Fruit fly (Drosophila melanogaster): Measurements from ENCODE around the gene Raf.

The Raf gene

DNA sequence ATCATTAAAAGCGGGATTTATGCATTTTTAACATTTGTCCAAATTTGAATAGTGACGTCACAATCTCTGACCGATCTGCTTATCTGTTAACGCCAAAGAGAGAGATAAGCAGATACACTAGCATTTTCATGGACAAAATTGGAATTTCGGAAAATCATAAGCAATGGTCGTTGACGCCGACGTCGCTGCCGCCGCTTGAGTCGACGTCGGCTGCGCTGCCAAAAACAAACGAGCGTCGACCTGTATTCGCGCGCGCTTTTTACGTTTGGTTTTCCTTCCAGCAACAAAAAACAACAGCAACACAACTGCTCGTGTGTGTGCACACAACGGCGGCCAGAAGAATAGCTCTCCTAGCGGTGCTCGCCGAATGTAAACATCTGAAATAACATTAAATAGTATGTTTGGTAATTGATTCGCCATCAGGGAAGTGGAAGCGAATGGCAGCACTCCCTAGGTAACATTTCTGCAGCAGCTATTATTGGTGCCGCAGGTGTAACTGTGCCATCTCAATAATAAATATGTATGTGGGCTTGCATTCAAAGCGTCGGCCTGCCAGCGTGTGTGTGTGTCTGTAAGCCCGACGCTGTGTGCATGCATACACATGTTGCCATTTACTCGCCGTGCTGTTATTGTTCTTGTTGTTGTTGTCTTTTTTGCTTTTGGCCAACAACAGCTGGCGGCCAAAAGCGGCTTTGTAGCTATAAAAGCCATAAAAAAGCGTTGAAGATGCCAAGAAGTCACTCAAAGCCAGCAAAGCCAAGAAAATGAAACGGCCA is 5.2 kb downstream of the Raf start (continued):
- TF ChIP-seq CG42726 (GFP tag; IDR thresholded peaks at IDR 0.05; ENCODE audit: partially characterized antibody) (0 out of 2 replicates have a peak, but pooled peaks have one; percentile 25), fd102C (GFP tag; optimal IDR thresholded peaks at IDR 0.05) (peak; percentile 69), toy (GFP tag; IDR thresholded peaks at IDR 0.05) (peak; percentile 88), CG10267 (tag; optimal IDR thresholded peaks at IDR 0.05) (peak; percentile 84), CG8765 (GFP tag; IDR thresholded peaks at IDR 0.05) (peak; percentile 87), schlank (tag; optimal IDR thresholded peaks at IDR 0.05) (peak; percentile 94), Dad (GFP tag; optimal IDR thresholded peaks at IDR 0.05) (peak; percentile 93), shn (GFP tag; optimal IDR thresholded peaks at IDR 0.05) (peak; percentile 93), CG4730 (GFP tag; IDR thresholded peaks at IDR 0.05) (peak; percentile 95), fd3F (GFP tag; optimal IDR thresholded peaks at IDR 0.05) (peak; percentile 94), dm (GFP tag; optimal IDR thresholded peaks at IDR 0.05) (peak; percentile 86), btn (GFP tag; optimal IDR thresholded peaks at IDR 0.05) (peak; percentile 89), CG30020 (tag; optimal IDR thresholded peaks at IDR 0.05) (peak; percentile 61), Dll (GFP tag; IDR thresholded peaks at IDR 0.05; ENCODE audit: partially characterized antibody) (no peak), Max (GFP tag; optimal IDR thresholded peaks at IDR 0.05) (peak; percentile 84), fd96Cb (tag; optimal IDR thresholded peaks at IDR 0.05) (peak; percentile 96), CG7271 (tag; optimal IDR thresholded peaks at IDR 0.05) (peak; percentile 11), inv (GFP tag; IDR thresholded peaks at IDR 0.05; ENCODE audit: partially characterized antibody) (no peak), Chrac-16 (GFP tag; optimal IDR thresholded peaks at IDR 0.05) (peak; percentile 88), danr (GFP tag; IDR thresholded peaks at IDR 0.05) (peak; percentile 96), dan (GFP tag; IDR thresholded peaks at IDR 0.05) (peak; percentile 82), CG1529 (GFP tag; optimal IDR thresholded peaks at IDR 0.05) (peak; percentile 96), disco-r (GFP tag; optimal IDR thresholded peaks at IDR 0.05) (peak; percentile 92), tx (GFP tag; optimal IDR thresholded peaks at IDR 0.05) (peak; percentile 88), scrt (GFP tag; optimal IDR thresholded peaks at IDR 0.05) (peak; percentile 86), Oli (tag; optimal IDR thresholded peaks at IDR 0.05) (peak; percentile 97), CG2129 (GFP tag; IDR thresholded peaks at IDR 0.05; ENCODE audit: partially characterized antibody) (no peak), ara (GFP tag; IDR thresholded peaks at IDR 0.05) (peak; percentile 97), hbn (GFP tag; IDR thresholded peaks at IDR 0.05; ENCODE audit: partially characterized antibody) (no peak), onecut (GFP tag; IDR thresholded peaks at IDR 0.05) (peak; percentile 94), bab2 (GFP tag; optimal IDR thresholded peaks at IDR 0.05) (peak; percentile 93), CG10431 (GFP tag; optimal IDR thresholded peaks at IDR 0.05) (peak; percentile 79), CG18599 (GFP tag; optimal IDR thresholded peaks at IDR 0.05) (peak; percentile 94), CG31441 (GFP tag; IDR thresholded peaks at IDR 0.05) (peak; percentile 92), slp2 (GFP tag; optimal IDR thresholded peaks at IDR 0.05) (peak; percentile 95), dimm (GFP tag; IDR thresholded peaks at IDR 0.05) (peak; percentile 96), lilli (GFP tag; optimal IDR thresholded peaks at IDR 0.05) (peak; percentile 93), odd (GFP tag; optimal IDR thresholded peaks at IDR 0.05) (peak; percentile 93), NK7.1 (GFP tag; optimal IDR thresholded peaks at IDR 0.05) (peak; percentile 90), ac (GFP tag; optimal IDR thresholded peaks at IDR 0.05) (peak; percentile 63), sna (GFP tag; IDR thresholded peaks at IDR 0.05; ENCODE audit: partially characterized antibody) (no peak), ftz-f1 (GFP tag; optimal IDR thresholded peaks at IDR 0.05) (peak; percentile 35), hth (optimal IDR thresholded peaks at IDR 0.05) (no peak), CG6689 (GFP tag; IDR thresholded peaks at IDR 0.05) (peak; percentile 97), chif (GFP tag; optimal IDR thresholded peaks at IDR 0.05) (peak; percentile 89 to 92), sim (GFP tag; IDR thresholded peaks at IDR 0.05) (peak; percentile 93), nmo (GFP tag; optimal IDR thresholded peaks at IDR 0.05) (peak; percentile 96), CG4854 (GFP tag; optimal IDR thresholded peaks at IDR 0.05) (peak; percentile 88), Mrtf (GFP tag; IDR thresholded peaks at IDR 0.05) (peak; percentile 96)
